Fruit fly (Drosophila melanogaster): ENCODE measurements around the gene Esyt2.
A peak's percentile ranks its signal among the peaks of the same experiment; 100 is the strongest.

Esyt2 gene

DNA sequence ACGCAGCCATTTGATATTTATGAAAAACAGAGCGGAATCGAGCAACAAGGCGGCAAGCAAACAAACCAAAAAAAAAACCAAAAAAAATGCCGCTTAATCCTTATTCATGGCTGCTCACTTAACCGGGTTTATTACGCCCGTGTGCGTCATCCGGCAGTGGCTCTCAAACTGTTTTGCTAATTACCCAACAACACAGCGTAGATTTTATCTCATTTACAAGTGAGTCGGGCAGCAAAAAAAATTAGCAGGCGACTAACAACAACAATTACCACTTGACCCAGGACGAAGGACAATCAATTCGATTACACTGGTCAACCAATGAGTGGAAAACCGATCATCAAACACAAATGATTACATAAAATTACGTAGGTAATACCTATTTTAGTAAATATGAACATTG, 3.7 kb downstream of the Esyt2 start:
- TF ChIP-seq Hnf4 (GFP tag; optimal IDR thresholded peaks at IDR 0.05) (no peak), GATAd (GFP tag; optimal IDR thresholded peaks at IDR 0.05) (no peak), ey (GFP tag; optimal IDR thresholded peaks at IDR 0.05) (no peak), HLH106 (tag; optimal IDR thresholded peaks at IDR 0.05) (no peak), tai (GFP tag; optimal IDR thresholded peaks at IDR 0.05) (no peak), fru (GFP tag; optimal IDR thresholded peaks at IDR 0.05) (no peak), Mio (GFP tag; optimal IDR thresholded peaks at IDR 0.05) (no peak), h (GFP tag; optimal IDR thresholded peaks at IDR 0.05) (no peak), Hr83 (GFP tag; optimal IDR thresholded peaks at IDR 0.05; ENCODE audit: poor library complexity, severe bottlenecking) (no peak), N (GFP tag; optimal IDR thresholded peaks at IDR 0.05) (no peak), Sp1 (GFP tag; optimal IDR thresholded peaks at IDR 0.05) (no peak), jim (GFP tag; optimal IDR thresholded peaks at IDR 0.05) (no peak), Myc (optimal IDR thresholded peaks at IDR 0.05) (no peak), Hr78 (GFP tag; optimal IDR thresholded peaks at IDR 0.05) (no peak), dl (GFP tag; optimal IDR thresholded peaks at IDR 0.05; ENCODE audit: insufficient read depth in 1 of 2, partially characterized antibody in 2 of 2) (no peak), Vsx2 (GFP tag; optimal IDR thresholded peaks at IDR 0.05; ENCODE audit: partially characterized antibody) (no peak), brk (GFP tag; optimal IDR thresholded peaks at IDR 0.05) (no peak), sage (GFP tag; optimal IDR thresholded peaks at IDR 0.05) (no peak), foxo (GFP tag; optimal IDR thresholded peaks at IDR 0.05) (no peak)

DNA sequence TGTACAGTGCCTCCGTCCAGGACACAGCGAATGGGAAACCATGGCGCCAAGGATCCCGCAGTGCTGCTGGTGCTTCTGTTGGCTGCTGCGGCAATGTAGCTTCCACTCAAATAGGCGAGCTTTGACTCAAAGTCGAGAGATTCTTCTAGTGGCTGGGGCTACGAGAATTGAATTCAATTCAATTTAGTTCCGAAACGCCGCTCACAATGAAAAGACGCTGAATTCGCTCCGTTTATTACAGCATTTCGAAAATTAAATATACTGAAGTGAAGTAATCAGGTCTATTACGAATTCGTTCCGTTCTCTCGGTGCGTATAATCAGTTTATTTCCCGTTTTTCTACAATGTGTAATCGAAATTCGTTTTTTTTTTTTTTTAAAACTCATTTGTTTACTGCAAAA, 4.3 kb downstream of the Esyt2 start:
- TF ChIP-seq N (GFP tag; optimal IDR thresholded peaks at IDR 0.05) (no peak), sv (GFP tag; optimal IDR thresholded peaks at IDR 0.05) (no peak), Hr83 (GFP tag; optimal IDR thresholded peaks at IDR 0.05; ENCODE audit: poor library complexity, severe bottlenecking) (no peak), woc (GFP tag; optimal IDR thresholded peaks at IDR 0.05) (no peak), Hnf4 (GFP tag; optimal IDR thresholded peaks at IDR 0.05) (no peak), lola (GFP tag; optimal IDR thresholded peaks at IDR 0.05) (no peak), CrebA (GFP tag; optimal IDR thresholded peaks at IDR 0.05; ENCODE audit: borderline replicate concordance) (no peak), Myc (optimal IDR thresholded peaks at IDR 0.05) (no peak), sage (GFP tag; optimal IDR thresholded peaks at IDR 0.05) (no peak), GATAd (GFP tag; optimal IDR thresholded peaks at IDR 0.05) (no peak), Mio (GFP tag; optimal IDR thresholded peaks at IDR 0.05) (no peak), dl (GFP tag; optimal IDR thresholded peaks at IDR 0.05; ENCODE audit: insufficient read depth in 1 of 2, partially characterized antibody in 2 of 2) (no peak), dmrt93B (GFP tag; optimal IDR thresholded peaks at IDR 0.05) (no peak), OdsH (GFP tag; optimal IDR thresholded peaks at IDR 0.05) (no peak), CG32264 (GFP tag; optimal IDR thresholded peaks at IDR 0.05) (no peak), Abd-B (GFP tag; optimal IDR thresholded peaks at IDR 0.05) (no peak)

DNA sequence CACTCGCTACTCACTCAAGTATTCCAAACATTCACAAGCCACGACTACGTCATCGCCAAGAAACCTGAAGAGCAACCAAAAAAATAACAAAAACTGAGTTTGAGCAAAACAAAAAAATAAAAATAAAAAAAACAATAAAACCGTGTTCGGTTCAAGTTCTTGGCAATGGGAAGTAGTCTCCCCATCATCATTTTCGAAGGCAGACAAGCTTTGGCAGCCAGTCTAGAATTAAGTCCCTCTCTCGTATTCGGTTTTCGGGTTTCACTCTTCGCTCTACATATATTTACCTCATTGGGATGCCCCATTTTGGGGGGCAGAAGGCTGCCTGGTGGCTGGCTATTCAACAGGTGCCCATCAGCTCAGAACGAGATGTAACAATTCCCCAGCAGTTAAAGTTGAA, 5.3 kb downstream of the Esyt2 start:
- TF ChIP-seq OdsH (GFP tag; optimal IDR thresholded peaks at IDR 0.05) = no peak
- TF ChIP-seq fru (GFP tag; optimal IDR thresholded peaks at IDR 0.05) = no peak
- TF ChIP-seq Sp1 (GFP tag; optimal IDR thresholded peaks at IDR 0.05) = peak; percentile 72
- peak; percentile 75 for TF ChIP-seq CrebA (GFP tag; optimal IDR thresholded peaks at IDR 0.05; ENCODE audit: borderline replicate concordance)
- no peak for TF ChIP-seq woc (GFP tag; optimal IDR thresholded peaks at IDR 0.05)
- no peak for TF ChIP-seq Rel (GFP tag; optimal IDR thresholded peaks at IDR 0.05)
- peak; percentile 50 for TF ChIP-seq Rel (tag; optimal IDR thresholded peaks at IDR 0.05)
- TF ChIP-seq tai (GFP tag; optimal IDR thresholded peaks at IDR 0.05) = no peak
- peak in 1 of 2 experiments; percentile 3 for TF ChIP-seq foxo (GFP tag; optimal IDR thresholded peaks at IDR 0.05)
- no peak for TF ChIP-seq rgr (GFP tag; optimal IDR thresholded peaks at IDR 0.05)
- TF ChIP-seq psq (GFP tag; optimal IDR thresholded peaks at IDR 0.05) = no peak
- TF ChIP-seq brk (GFP tag; optimal IDR thresholded peaks at IDR 0.05) = no peak
- no peak for TF ChIP-seq br (GFP tag; optimal IDR thresholded peaks at IDR 0.05)
- peak; percentile 13 for TF ChIP-seq jim (GFP tag; optimal IDR thresholded peaks at IDR 0.05)
- TF ChIP-seq Dfd (GFP tag; optimal IDR thresholded peaks at IDR 0.05) = no peak

- no peak for TF ChIP-seq brk (GFP tag; optimal IDR thresholded peaks at IDR 0.05)
- TF ChIP-seq sage (GFP tag; optimal IDR thresholded peaks at IDR 0.05) = no peak
- no peak for TF ChIP-seq Hr78 (GFP tag; optimal IDR thresholded peaks at IDR 0.05)
- TF ChIP-seq sv (GFP tag; optimal IDR thresholded peaks at IDR 0.05) = no peak
- TF ChIP-seq jim (GFP tag; optimal IDR thresholded peaks at IDR 0.05) = no peak
- no peak for TF ChIP-seq Vsx2 (GFP tag; optimal IDR thresholded peaks at IDR 0.05; ENCODE audit: partially characterized antibody)
- no peak for TF ChIP-seq br (GFP tag; optimal IDR thresholded peaks at IDR 0.05)
- no peak for TF ChIP-seq OdsH (GFP tag; optimal IDR thresholded peaks at IDR 0.05)
- no peak for TF ChIP-seq CrebA (GFP tag; optimal IDR thresholded peaks at IDR 0.05; ENCODE audit: borderline replicate concordance)
- no peak for TF ChIP-seq Myc (optimal IDR thresholded peaks at IDR 0.05)
- no peak for TF ChIP-seq Mio (GFP tag; optimal IDR thresholded peaks at IDR 0.05)
- TF ChIP-seq Jra (GFP tag; optimal IDR thresholded peaks at IDR 0.05) = no peak
- TF ChIP-seq HLH106 (tag; optimal IDR thresholded peaks at IDR 0.05) = no peak
- TF ChIP-seq Hr83 (GFP tag; optimal IDR thresholded peaks at IDR 0.05; ENCODE audit: poor library complexity, severe bottlenecking) = no peak
Observed at dm6 chr3R:24550802-24551391, 6.4 kb downstream of the Esyt2 start.
